Fruit fly (Drosophila melanogaster): Measurements from ENCODE around the gene Uch.

Uch gene

DNA sequence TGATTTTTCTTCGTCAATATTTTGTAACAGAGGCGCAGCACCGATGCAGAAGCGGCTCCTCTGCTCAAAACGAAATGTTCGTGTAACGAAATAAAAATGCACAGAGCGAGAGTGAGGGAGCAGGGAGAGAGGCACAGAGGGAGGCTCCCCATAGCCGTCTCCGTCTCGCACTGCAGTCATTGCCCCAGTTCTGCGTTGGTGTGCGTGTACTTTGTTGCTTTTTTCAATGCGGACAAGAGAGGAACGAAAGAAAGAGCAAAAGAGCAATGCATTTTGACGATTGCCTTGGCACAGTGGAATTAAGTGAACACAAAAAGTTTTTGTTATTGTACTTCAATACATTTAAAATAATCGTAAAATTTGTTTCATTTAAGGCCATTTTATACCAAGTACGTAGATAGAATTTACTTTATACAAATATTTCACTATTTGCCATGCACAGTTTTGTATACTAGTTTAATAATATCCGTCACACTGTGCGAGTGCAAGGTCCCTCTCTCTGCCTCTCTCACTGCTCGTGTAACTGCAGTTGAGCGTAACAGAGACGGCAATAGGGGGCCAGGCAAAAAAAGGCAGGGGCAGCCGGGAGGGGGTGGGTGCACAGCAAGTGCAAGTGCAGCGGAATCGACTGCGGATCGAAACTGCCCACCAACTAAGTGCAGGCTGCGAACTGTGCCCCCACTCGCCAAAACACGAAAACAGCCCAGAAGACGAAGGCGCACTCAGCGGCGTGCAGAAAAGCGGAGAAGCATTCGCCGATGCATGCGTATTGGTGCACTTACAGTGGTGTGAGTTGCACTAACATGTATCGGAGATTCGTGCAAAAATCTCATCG lies 11.8 kb downstream of the Uch start:
- TF ChIP-seq Scr (GFP tag; IDR thresholded peaks at IDR 0.05; ENCODE audit: partially characterized antibody), result peak; percentile 55; the same call in 1 of the 2 replicates
- peak; percentile 89 for TF ChIP-seq CG4328 (GFP tag; optimal IDR thresholded peaks at IDR 0.05)
- peak; percentile 95 for TF ChIP-seq gcm2 (GFP tag; optimal IDR thresholded peaks at IDR 0.05)
- peak; percentile 97 for TF ChIP-seq trh (GFP tag; optimal IDR thresholded peaks at IDR 0.05)
- peak in 1 of 2 experiments; percentile 99 for TF ChIP-seq Eip74EF (GFP tag; optimal IDR thresholded peaks at IDR 0.05)
- TF ChIP-seq CG4404 (GFP tag; IDR thresholded peaks at IDR 0.05), result peak; percentile 99
- peak; percentile 99 for TF ChIP-seq Ssrp (tag; optimal IDR thresholded peaks at IDR 0.05)
- TF ChIP-seq CG7745 (tag; optimal IDR thresholded peaks at IDR 0.05), result peak; percentile 98
- peak; percentile 90 for TF ChIP-seq Nf-YB (GFP tag; optimal IDR thresholded peaks at IDR 0.05)
- TF ChIP-seq ERR (GFP tag; optimal IDR thresholded peaks at IDR 0.05), result peak; percentile 94
- TF ChIP-seq CG31388 (GFP tag; optimal IDR thresholded peaks at IDR 0.05), result peak; percentile 98
- peak; percentile 85 for TF ChIP-seq CG6791 (GFP tag; IDR thresholded peaks at IDR 0.05; ENCODE audit: partially characterized antibody)
- peak; percentile 100 for TF ChIP-seq gsb-n (tag; optimal IDR thresholded peaks at IDR 0.05)
- TF ChIP-seq CG3407 (GFP tag; optimal IDR thresholded peaks at IDR 0.05), result peak; percentile 99
- TF ChIP-seq rib (GFP tag; IDR thresholded peaks at IDR 0.05), result peak; percentile 47; the same call in 1 of the 2 replicates
- TF ChIP-seq btn (GFP tag; optimal IDR thresholded peaks at IDR 0.05), result peak; percentile 98
- TF ChIP-seq ab (GFP tag; optimal IDR thresholded peaks at IDR 0.05), result peak; percentile 95
- TF ChIP-seq CG3995 (GFP tag; optimal IDR thresholded peaks at IDR 0.05), result peak; percentile 47
- peak; percentile 100 for TF ChIP-seq CG9727 (GFP tag; optimal IDR thresholded peaks at IDR 0.05)
- TF ChIP-seq CG10366 (GFP tag; IDR thresholded peaks at IDR 0.05), result peak; percentile 99
- peak; percentile 93 for TF ChIP-seq CG10147 (GFP tag; optimal IDR thresholded peaks at IDR 0.05)
- peak; percentile 99 for TF ChIP-seq cato (GFP tag; optimal IDR thresholded peaks at IDR 0.05; ENCODE audit: borderline replicate concordance)
- peak; percentile 98 for TF ChIP-seq CG6272 (GFP tag; IDR thresholded peaks at IDR 0.05)
- TF ChIP-seq nmo (GFP tag; optimal IDR thresholded peaks at IDR 0.05), result peak; percentile 100
- peak; percentile 98 for TF ChIP-seq run (tag; optimal IDR thresholded peaks at IDR 0.05)
- TF ChIP-seq CG43689 (GFP tag; IDR thresholded peaks at IDR 0.05), result peak; percentile 93
- TF ChIP-seq dysf (GFP tag; IDR thresholded peaks at IDR 0.05), result peak; percentile 96
- TF ChIP-seq trem (tag; optimal IDR thresholded peaks at IDR 0.05), result peak; percentile 98
- peak; percentile 99 for TF ChIP-seq Xbp1 (GFP tag; optimal IDR thresholded peaks at IDR 0.05)
- TF ChIP-seq gem (tag; optimal IDR thresholded peaks at IDR 0.05), result peak; percentile 100
- peak; percentile 95 for TF ChIP-seq CG12744 (GFP tag; optimal IDR thresholded peaks at IDR 0.05)
- TF ChIP-seq Sry-β (GFP tag; optimal IDR thresholded peaks at IDR 0.05), result peak; percentile 79
- TF ChIP-seq CG14667 (GFP tag; IDR thresholded peaks at IDR 0.05), result peak; percentile 97
- TF ChIP-seq cg (GFP tag; optimal IDR thresholded peaks at IDR 0.05), result peak; percentile 81
- TF ChIP-seq CG9797 (GFP tag; optimal IDR thresholded peaks at IDR 0.05), result peak; percentile 72
- TF ChIP-seq Stat92E (GFP tag; optimal IDR thresholded peaks at IDR 0.05), result peak in 1 of 3 experiments; percentile 100
- peak; percentile 99 for TF ChIP-seq chm (GFP tag; IDR thresholded peaks at IDR 0.05)
- TF ChIP-seq vfl (GFP tag; optimal IDR thresholded peaks at IDR 0.05), result peak; percentile 88
- peak; percentile 100 for TF ChIP-seq CG18262 (tag; optimal IDR thresholded peaks at IDR 0.05)
- peak; percentile 30 for TF ChIP-seq hbn (GFP tag; IDR thresholded peaks at IDR 0.05; ENCODE audit: partially characterized antibody)
- TF ChIP-seq CG17612 (GFP tag; IDR thresholded peaks at IDR 0.05), result peak; percentile 95
- peak; percentile 99 for TF ChIP-seq CG34422 (GFP tag; IDR thresholded peaks at IDR 0.05)
- TF ChIP-seq lab (GFP tag; optimal IDR thresholded peaks at IDR 0.05), result peak; percentile 96
- peak; percentile 81 for TF ChIP-seq MBD-R2 (GFP tag; IDR thresholded peaks at IDR 0.05)
- peak; percentile 100 for TF ChIP-seq Awh (GFP tag; IDR thresholded peaks at IDR 0.05)
- peak; percentile 100 for TF ChIP-seq CG8388 (GFP tag; optimal IDR thresholded peaks at IDR 0.05)
- peak; percentile 87 for TF ChIP-seq CG9876 (GFP tag; optimal IDR thresholded peaks at IDR 0.05)
- peak; percentile 97 for TF ChIP-seq jigr1 (GFP tag; IDR thresholded peaks at IDR 0.05)
